Fruit fly (Drosophila melanogaster) whole organism, prepupa: ENCODE measurements around the gene Mybbp1A.

ENCODE experiments used
- Blimp-1 ChIP-seq: fragments of 200-800 bp; sonication (Bioruptor generic); optimal IDR thresholded peaks from 3 replicates; lab custom pipeline; 2017; ENCODE audit warnings: missing biosample characterization, missing genetic modification characterization, mild to moderate bottlenecking, moderate library complexity, missing genetic modification reagents
- CG11762 ChIP-seq: fragments of 200-800 bp; sonication (Bioruptor generic); optimal IDR thresholded peaks from 3 replicates; lab custom pipeline; 2016; ENCODE audit warnings: missing biosample characterization, missing genetic modification characterization; ENCODE audit not compliant: insufficient read depth
- CG11902 ChIP-seq: fragments of 200-800 bp; sonication (Bioruptor generic); optimal IDR thresholded peaks from 3 replicates; lab custom pipeline; 2016; ENCODE audit warnings: missing biosample characterization, missing genetic modification characterization
- CG15336 ChIP-seq: fragments of 200-800 bp; sonication (Bioruptor generic); IDR thresholded peaks from 2 replicates; pipeline ENCODE4 v1.3.6; 2022; ENCODE audit warnings: missing biosample characterization, missing genetic modification characterization
- CG1621 ChIP-seq: fragments of 200-800 bp; sonication (Bioruptor generic); optimal IDR thresholded peaks from 3 replicates; lab custom pipeline; 2018; ENCODE audit warnings: missing biosample characterization, mild to moderate bottlenecking, missing genetic modification characterization
- CG16779 ChIP-seq: fragments of 200-800 bp; sonication (Bioruptor generic); optimal IDR thresholded peaks from 3 replicates; lab custom pipeline; 2017; ENCODE audit warnings: missing biosample characterization, mild to moderate bottlenecking, missing genetic modification characterization
- CG3032 ChIP-seq: fragments of 200-800 bp; optimal IDR thresholded peaks from 2 replicates; lab custom pipeline; 2019; ENCODE audit warnings: missing biosample characterization, mild to moderate bottlenecking, missing genetic modification characterization, moderate library complexity
- CG31627 ChIP-seq: fragments of 200-800 bp; sonication (Bioruptor generic); optimal IDR thresholded peaks from 3 replicates; lab custom pipeline; 2016; ENCODE audit warnings: missing biosample characterization, missing genetic modification characterization
- CG34406 ChIP-seq: fragments of 200-800 bp; sonication (Bioruptor generic); optimal IDR thresholded peaks from 3 replicates; lab custom pipeline; 2016; ENCODE audit warnings: missing biosample characterization, missing genetic modification characterization
- CG3919 ChIP-seq: fragments of 200-800 bp; sonication (Bioruptor generic); optimal IDR thresholded peaks from 3 replicates; lab custom pipeline; 2016; ENCODE audit warnings: missing biosample characterization, missing genetic modification characterization
- CG4318 ChIP-seq: fragments of 200-800 bp; sonication (Bioruptor generic); optimal IDR thresholded peaks from 3 replicates; lab custom pipeline; 2017; ENCODE audit warnings: missing biosample characterization, mild to moderate bottlenecking, missing genetic modification characterization
- CG6163 ChIP-seq: fragments of 200-800 bp; sonication (Bioruptor generic); IDR thresholded peaks from 3 replicates; pipeline ENCODE4 v1.3.6; 2022; ENCODE audit warnings: missing biosample characterization, missing genetic modification characterization
- CG6792 ChIP-seq: fragments of 200-800 bp; sonication (Bioruptor generic); optimal IDR thresholded peaks from 3 replicates; lab custom pipeline; 2016; ENCODE audit warnings: missing biosample characterization, missing genetic modification characterization
- CG6854 ChIP-seq: fragments of 200-800 bp; sonication (Bioruptor generic); optimal IDR thresholded peaks from 2 replicates; lab custom pipeline; 2017; ENCODE audit warnings: missing biosample characterization, mild to moderate bottlenecking, missing genetic modification characterization
- CG7368 ChIP-seq: fragments of 200-800 bp; sonication (Bioruptor generic); optimal IDR thresholded peaks from 3 replicates; lab custom pipeline; 2016; ENCODE audit warnings: missing biosample characterization, missing genetic modification characterization
- CG8119 ChIP-seq: fragments of 200-800 bp; sonication (Bioruptor generic); IDR thresholded peaks from 3 replicates; pipeline ENCODE4 v1.3.6; 2022; ENCODE audit warnings: missing biosample characterization, missing genetic modification characterization
- CG8632 ChIP-seq: fragments of 200-800 bp; sonication (Bioruptor generic); optimal IDR thresholded peaks from 3 replicates; lab custom pipeline; 2016; ENCODE audit warnings: missing biosample characterization, missing genetic modification characterization
- CG9139 ChIP-seq: fragments of 200-800 bp; sonication (Bioruptor generic); optimal IDR thresholded peaks from 3 replicates; lab custom pipeline; 2017; ENCODE audit warnings: missing biosample characterization, mild to moderate bottlenecking, missing genetic modification characterization
- Eip78C ChIP-seq: fragments of 200-800 bp; sonication (Bioruptor generic); peaks from one replicate; lab custom pipeline; 2016; ENCODE audit warnings: missing biosample characterization, missing genetic modification characterization
- Eip93F ChIP-seq: fragments of 200-800 bp; sonication (Bioruptor generic); optimal IDR thresholded peaks from 2 replicates; lab custom pipeline; 2016; ENCODE audit warnings: missing biosample characterization, mild to moderate bottlenecking, missing genetic modification characterization
- Ets96B ChIP-seq: fragments of 200-800 bp; optimal IDR thresholded peaks from 2 replicates; lab custom pipeline; 2019; ENCODE audit warnings: missing biosample characterization, mild to moderate bottlenecking, missing genetic modification characterization, moderate library complexity
- Gug ChIP-seq: fragments of 200-800 bp; sonication (Bioruptor generic); IDR thresholded peaks from 2 replicates; pipeline ENCODE4 v1.3.6; 2022; ENCODE audit warnings: missing biosample characterization, missing genetic modification characterization
- Hr4 ChIP-seq: fragments of 200-800 bp; sonication (Bioruptor generic); optimal IDR thresholded peaks from 3 replicates; lab custom pipeline; 2016; ENCODE audit warnings: missing biosample characterization, missing genetic modification characterization
- OdsH ChIP-seq: fragments of 200-800 bp; sonication (Bioruptor generic); optimal IDR thresholded peaks from 3 replicates; lab custom pipeline; 2016; ENCODE audit warnings: missing biosample characterization, missing genetic modification characterization
- Sox102F ChIP-seq: fragments of 200-800 bp; sonication (Bioruptor generic); optimal IDR thresholded peaks from 2 replicates; lab custom pipeline; 2016; ENCODE audit warnings: missing biosample characterization, mild to moderate bottlenecking, missing genetic modification characterization
- Sox14 ChIP-seq: fragments of 200-800 bp; sonication (Bioruptor generic); optimal IDR thresholded peaks from 3 replicates; lab custom pipeline; 2016; ENCODE audit warnings: missing biosample characterization, missing genetic modification characterization
- Sox15 ChIP-seq: fragments of 200-800 bp; sonication (Bioruptor generic); optimal IDR thresholded peaks from 3 replicates; lab custom pipeline; 2016; ENCODE audit warnings: missing biosample characterization, missing genetic modification characterization
- achi ChIP-seq: fragments of 200-800 bp; sonication (Bioruptor generic); optimal IDR thresholded peaks from 3 replicates; lab custom pipeline; 2016; ENCODE audit warnings: missing biosample characterization, missing genetic modification characterization
- cyc ChIP-seq: fragments of 200-800 bp; sonication (Bioruptor generic); optimal IDR thresholded peaks from 3 replicates; lab custom pipeline; 2016; ENCODE audit warnings: missing biosample characterization, missing genetic modification characterization
- dac ChIP-seq: fragments of 200-800 bp; sonication (Bioruptor generic); optimal IDR thresholded peaks from 2 replicates; lab custom pipeline; 2017; ENCODE audit warnings: missing biosample characterization, mild to moderate bottlenecking, missing genetic modification characterization
- eg ChIP-seq: fragments of 200-800 bp; sonication (Bioruptor generic); IDR thresholded peaks from 3 replicates; pipeline ENCODE4 v1.3.6; 2022; ENCODE audit warnings: missing biosample characterization, missing genetic modification characterization
- esn ChIP-seq: fragments of 200-800 bp; sonication (Bioruptor generic); optimal IDR thresholded peaks from 2 replicates; lab custom pipeline; 2016; ENCODE audit warnings: missing biosample characterization, mild to moderate bottlenecking, missing genetic modification characterization, moderate library complexity
- fd85E ChIP-seq: fragments of 200-800 bp; sonication (Bioruptor generic); optimal IDR thresholded peaks from 3 replicates; lab custom pipeline; 2016; ENCODE audit warnings: missing biosample characterization, missing genetic modification characterization
- lz ChIP-seq: fragments of 200-800 bp; sonication (Bioruptor generic); optimal IDR thresholded peaks from 3 replicates; lab custom pipeline; 2016; ENCODE audit warnings: missing biosample characterization, missing genetic modification characterization
- net ChIP-seq: fragments of 200-800 bp; sonication (Bioruptor generic); optimal IDR thresholded peaks from 3 replicates; lab custom pipeline; 2016; ENCODE audit warnings: missing biosample characterization, missing genetic modification characterization
- pdm3 ChIP-seq: fragments of 200-800 bp; sonication (Bioruptor generic); optimal IDR thresholded peaks from 3 replicates; lab custom pipeline; 2016; ENCODE audit warnings: missing biosample characterization, missing genetic modification characterization
- salr ChIP-seq, 2 experiments: fragments of 200-800 bp; sonication (Bioruptor generic); optimal IDR thresholded peaks; 3 replicates each; lab custom pipeline; 2016 to 2018; ENCODE audit warnings: missing biosample characterization in 2 of 2, missing genetic modification characterization in 2 of 2, mild to moderate bottlenecking in 1 of 2
- ss ChIP-seq, 2 experiments: fragments of 200-800 bp; sonication (Bioruptor generic); optimal IDR thresholded peaks; 2 replicates in 1 of 2; 3 replicates in 1 of 2; lab custom pipeline; 2017 to 2018; ENCODE audit warnings: mild to moderate bottlenecking in 2 of 2, missing biosample characterization in 2 of 2, missing genetic modification characterization in 2 of 2, moderate library complexity in 1 of 2
- svp ChIP-seq: fragments of 200-800 bp; sonication (Bioruptor generic); peaks from one replicate; lab custom pipeline; 2016; ENCODE audit warnings: missing biosample characterization, missing genetic modification characterization
- topi ChIP-seq: fragments of 200-800 bp; sonication (Bioruptor generic); optimal IDR thresholded peaks from 3 replicates; lab custom pipeline; 2016; ENCODE audit warnings: missing biosample characterization, missing genetic modification characterization

The Mybbp1A gene

DNA sequence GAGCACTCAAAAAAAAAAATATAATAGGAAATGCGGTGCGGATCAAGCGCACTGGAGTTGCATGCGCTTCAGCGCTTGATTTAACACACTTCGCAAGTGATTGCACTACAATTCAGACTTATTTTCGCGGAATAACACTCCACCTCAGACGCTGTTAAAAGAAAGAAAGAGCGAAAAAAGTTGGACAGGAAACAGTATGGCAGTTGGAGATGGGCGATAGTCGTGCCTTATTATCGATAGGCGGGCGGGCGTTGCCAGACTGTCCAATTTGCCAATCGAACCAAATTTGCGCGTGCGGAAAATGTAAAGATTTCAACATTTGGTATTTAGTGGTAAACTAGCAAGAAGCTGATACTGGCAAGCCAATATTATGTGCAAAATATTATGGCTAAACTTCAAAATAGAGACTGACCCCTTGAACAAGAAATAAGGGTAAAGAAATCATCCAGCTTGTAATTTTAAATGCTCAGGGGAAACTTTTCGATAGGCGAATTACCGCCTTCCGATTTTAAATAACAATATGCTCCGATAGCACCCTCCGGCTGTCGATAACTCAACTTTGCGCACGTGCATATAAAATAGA is at the start of gene Mybbp1A, which contains the start of gene RpL36:
Gene Mybbp1A, plus strand, starts transcription at position 535 of the 583 bp plus-strand sequence.
Gene RpL36, minus strand, starts transcription at position 245 of the 583 bp plus-strand sequence.
- TF ChIP-seq salr (GFP tag; optimal IDR thresholded peaks at IDR 0.05; lab: Kevin White, UChicago) (peak in 1 of 2 experiments; percentile 54), Blimp-1 (GFP tag; lab: Kevin White, UChicago) (peak; percentile 25), CG6792 (GFP tag; lab: Kevin White, UChicago) (peak; percentile 62), OdsH (GFP tag; lab: Kevin White, UChicago) (no peak), CG11902 (GFP tag; lab: Kevin White, UChicago) (peak; percentile 36), cyc (GFP tag; lab: Kevin White, UChicago) (peak; percentile 63), Ets96B (tag; lab: Kevin White, UChicago) (no peak), Sox14 (GFP tag; lab: Kevin White, UChicago) (peak; percentile 63), CG6854 (GFP tag; lab: Kevin White, UChicago) (peak; percentile 75), dac (GFP tag; lab: Kevin White, UChicago) (peak; percentile 44), Eip78C (GFP tag; lab: Kevin White, UChicago) (peak; percentile 92), net (peak; percentile 63), CG3919 (GFP tag; lab: Kevin White, UChicago) (peak; percentile 59), achi (GFP tag; lab: Kevin White, UChicago) (peak; percentile 66), CG4318 (no peak), CG15336 (GFP tag; lab: Robert Waterston, UW) (no peak; the same call in 1 of the 2 replicates), CG34406 (GFP tag; lab: Kevin White, UChicago) (peak; percentile 64), Sox102F (no peak), svp (peak; percentile 59), CG8119 (GFP tag; lab: Robert Waterston, UW) (peak; percentile 58), topi (GFP tag; lab: Kevin White, UChicago) (peak; percentile 67), CG7368 (GFP tag; lab: Kevin White, UChicago) (no peak), CG1621 (peak; percentile 40), CG31627 (GFP tag; lab: Kevin White, UChicago) (peak; percentile 66), CG8632 (GFP tag; lab: Kevin White, UChicago) (peak; percentile 54), CG6163 (peak; percentile 73), CG11762 (GFP tag; lab: Kevin White, UChicago) (peak; percentile 29), ss (GFP tag; optimal IDR thresholded peaks at IDR 0.05; lab: Kevin White, UChicago) (peak; percentile 77 to 83), CG16779 (tag; lab: Kevin White, UChicago) (no peak), esn (GFP tag; lab: Kevin White, UChicago) (peak; percentile 75), CG9139 (GFP tag; lab: Kevin White, UChicago) (peak; percentile 75), Gug (GFP tag; lab: Robert Waterston, UW) (no peak), CG3032 (peak; percentile 42), eg (GFP tag; lab: Robert Waterston, UW) (peak; percentile 65), lz (peak; percentile 72), Sox15 (GFP tag; lab: Kevin White, UChicago) (peak; percentile 29)

DNA sequence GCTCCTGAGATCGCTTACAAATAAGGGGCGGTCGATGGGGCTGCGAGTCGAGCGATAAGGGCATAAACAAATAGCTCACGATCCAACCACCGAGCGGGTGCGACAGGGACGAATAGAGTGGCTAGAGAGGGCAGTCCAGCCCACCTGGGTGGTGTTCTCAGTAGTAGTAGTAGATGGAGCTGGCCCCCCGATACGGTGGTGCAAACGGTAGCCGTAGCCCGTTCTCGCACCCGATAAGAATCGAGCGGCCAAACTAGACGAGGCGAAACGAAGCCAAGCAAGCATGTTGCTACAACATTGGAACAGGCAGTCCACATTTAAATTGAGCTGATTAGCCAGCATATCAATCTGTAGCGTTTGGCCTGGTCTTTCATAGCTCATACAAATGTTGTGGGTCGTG is 48.9 kb upstream of the Mybbp1A start:
- TF ChIP-seq fd85E (GFP tag; lab: Kevin White, UChicago) (no peak), esn (GFP tag; lab: Kevin White, UChicago) (no peak), pdm3 (no peak), CG7368 (GFP tag; lab: Kevin White, UChicago) (no peak), Hr4 (GFP tag; lab: Kevin White, UChicago) (no peak), Eip93F (GFP tag; lab: Kevin White, UChicago) (no peak), dac (GFP tag; lab: Kevin White, UChicago) (no peak)
